Fruit fly (Drosophila melanogaster) ovary, adult (tissue): ENCODE results near the gene sr.
A peak's percentile ranks its signal among the peaks of the same experiment; 100 is the strongest.

ENCODE experiments used
- CG17801 ChIP-seq: fragments of 200-800 bp; optimal IDR thresholded peaks from 2 replicates; lab custom pipeline; 2019; ENCODE audit warnings: missing biosample characterization, mild to moderate bottlenecking, missing genetic modification characterization, moderate library complexity; ENCODE audit not compliant: partially characterized antibody

sr gene

DNA sequence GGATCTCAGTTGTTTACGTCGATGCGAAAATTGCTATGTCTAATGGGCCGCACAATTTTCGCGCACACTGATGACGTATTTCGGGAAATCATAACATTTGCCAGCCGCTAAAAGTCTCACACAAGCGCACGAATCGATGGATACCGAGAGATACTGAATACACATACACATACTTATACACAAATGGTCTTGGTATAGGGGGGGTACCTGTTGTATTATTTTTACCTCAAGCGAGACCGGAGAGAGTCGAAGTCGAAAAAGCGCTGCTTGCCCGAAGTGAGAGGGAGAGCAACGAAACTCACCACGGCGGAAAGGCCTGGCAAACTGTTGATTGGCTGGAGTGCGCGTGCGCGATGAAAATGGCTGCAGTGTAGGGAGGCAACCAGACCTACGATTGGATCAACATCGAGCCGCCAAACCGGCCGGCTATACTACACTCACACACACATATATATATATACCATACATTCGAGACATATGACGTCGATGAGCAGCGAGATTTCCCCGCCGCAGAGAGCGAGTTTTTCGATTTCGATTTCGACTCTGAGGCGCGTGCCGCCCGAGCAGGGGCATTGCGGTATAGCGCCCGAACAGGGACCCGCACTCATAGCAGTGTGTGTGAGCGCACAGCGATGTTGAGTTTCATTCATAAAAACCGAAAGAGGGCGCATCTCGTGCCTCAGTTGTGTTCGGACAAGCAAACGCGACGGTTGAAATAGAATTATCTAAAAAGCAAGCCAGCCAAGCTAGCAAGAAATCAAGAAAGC lies 31.0 kb downstream of the sr start:
- peak; percentile 11 for TF ChIP-seq CG17801 (GFP tag; lab: Kevin White, UChicago)

DNA sequence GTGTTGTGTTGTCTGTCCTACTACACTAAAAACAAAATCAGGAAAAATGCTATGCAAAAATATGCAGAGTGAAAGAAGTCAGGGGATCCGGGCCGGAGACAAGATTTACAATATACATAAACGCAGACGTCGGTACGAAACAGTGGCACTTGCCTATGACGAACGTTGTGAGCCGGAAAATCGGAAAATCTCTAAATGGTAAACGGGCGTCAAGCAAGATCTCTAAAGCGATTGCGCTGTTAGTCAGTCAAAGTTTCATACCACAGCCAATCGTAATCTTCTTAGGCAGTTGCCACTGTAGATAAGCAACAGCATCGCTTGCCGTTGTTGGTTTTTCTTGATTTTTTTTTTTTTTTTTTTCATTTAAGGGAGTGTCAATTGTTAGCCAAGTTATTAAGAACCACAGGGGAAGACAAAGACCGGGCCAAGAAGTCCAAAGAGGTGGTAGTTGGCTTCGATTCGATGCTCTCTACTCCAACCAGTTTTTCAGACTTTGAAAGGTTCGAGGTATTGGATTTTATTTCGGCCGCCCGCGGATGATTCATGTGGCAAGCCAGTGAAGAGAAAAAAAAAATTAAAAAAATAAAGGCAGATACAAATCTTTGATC lies 34.5 kb downstream of the sr start:
- TF ChIP-seq CG17801 (GFP tag; lab: Kevin White, UChicago) = no peak

DNA sequence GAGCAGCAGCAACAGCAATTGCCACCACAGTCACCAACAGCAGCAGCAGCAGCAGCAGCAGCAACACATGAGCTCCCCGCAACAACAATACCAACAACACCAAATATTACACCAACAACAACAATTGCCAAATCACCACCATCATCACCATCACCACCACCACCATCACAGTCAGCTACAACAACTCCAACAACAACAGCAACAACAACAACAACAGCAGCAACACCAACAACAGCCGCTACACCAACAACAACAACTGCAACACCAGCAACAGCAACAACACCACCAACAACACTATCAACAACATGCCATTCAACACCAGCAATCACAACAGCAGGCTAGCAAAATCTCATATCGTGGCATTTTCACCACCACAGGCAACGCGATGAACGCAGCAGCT lies 40.1 kb downstream of the sr start:
- TF ChIP-seq CG17801 (GFP tag; lab: Kevin White, UChicago) = no peak

DNA sequence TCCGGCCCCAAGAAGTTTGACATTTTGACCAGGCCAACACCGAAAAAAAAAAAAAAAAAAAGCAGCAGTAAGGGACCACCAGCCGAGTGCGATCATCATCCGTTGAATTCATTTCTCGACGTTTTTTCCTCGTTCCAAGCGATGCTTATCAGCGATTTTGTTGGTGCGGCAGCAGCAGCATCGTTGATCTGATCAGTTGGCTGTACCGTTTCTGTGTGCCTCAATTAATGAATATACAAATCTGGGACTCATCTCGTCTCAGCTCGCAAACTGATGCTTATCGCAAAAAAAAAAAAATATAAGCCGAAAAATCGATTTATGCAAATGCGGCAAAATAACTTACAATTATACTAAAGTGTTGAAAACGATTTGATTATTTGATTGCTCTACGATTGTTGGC lies 54.2 kb downstream of the sr start:
- no peak for TF ChIP-seq CG17801 (GFP tag; lab: Kevin White, UChicago)

DNA sequence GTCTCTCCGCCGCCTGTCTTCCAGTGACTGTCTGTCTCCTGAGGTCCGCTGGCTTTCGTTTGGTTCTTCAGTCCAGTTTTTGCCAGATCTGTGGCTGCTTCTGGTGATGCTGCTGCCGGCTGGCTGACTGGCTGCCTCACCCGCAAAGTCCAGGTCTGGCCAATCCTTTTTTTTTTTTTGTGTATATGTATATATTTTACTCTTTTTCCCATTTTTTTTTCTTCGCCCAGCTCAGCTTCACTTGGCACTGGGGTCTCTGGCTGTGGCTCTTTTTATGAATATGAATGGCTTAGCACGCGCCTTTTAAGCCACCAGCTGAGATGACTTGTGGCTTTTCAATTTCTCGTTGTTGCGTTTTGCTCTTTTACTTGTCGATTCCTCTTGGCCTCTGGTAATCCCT lies 56.0 kb downstream of the sr start:
- TF ChIP-seq CG17801 (GFP tag; lab: Kevin White, UChicago) = no peak

DNA sequence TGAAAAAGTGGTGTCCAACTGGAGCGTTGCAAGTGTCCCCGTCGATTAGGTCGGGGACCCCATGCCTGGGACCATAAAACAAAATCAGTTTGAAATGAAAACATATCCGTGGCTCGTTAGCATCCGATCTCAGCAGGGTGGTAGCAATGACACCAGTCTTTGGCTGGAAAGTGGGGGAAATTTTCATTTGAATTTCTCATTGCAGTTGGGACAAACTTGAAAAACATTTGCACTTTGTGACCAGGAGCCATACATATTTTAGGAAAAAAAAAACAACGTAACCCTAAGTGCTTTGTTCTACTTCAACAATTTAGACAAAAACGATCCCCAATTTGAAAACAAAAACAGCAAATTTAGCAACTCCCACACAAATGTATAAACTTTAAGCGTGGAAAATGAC lies 61.2 kb downstream of the sr start, which contains the start of gene CG14316:
CG14316 (plus strand) TSS at position 301 of the 400 bp plus-strand sequence.
- TF ChIP-seq CG17801 (GFP tag; lab: Kevin White, UChicago) = no peak

DNA sequence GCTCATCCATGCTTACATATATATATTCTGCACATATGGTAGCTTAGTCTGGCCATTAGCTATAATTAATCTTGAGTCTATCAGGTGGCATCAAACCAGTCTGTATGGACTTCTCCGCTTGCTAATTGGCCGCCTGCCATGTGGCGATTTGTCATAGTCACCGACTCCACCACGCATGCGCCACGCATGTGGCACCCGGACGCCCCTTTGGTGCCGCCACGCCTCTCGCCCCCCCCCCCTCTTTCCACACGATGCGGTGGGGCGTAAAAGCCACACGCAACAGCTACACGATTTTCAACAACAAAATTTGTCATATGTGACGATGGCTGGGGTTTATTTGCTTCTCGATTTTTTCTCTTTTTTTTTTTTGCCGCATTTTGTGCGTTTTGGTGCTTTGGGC lies 63.1 kb downstream of the sr start:
- TF ChIP-seq CG17801 (GFP tag; lab: Kevin White, UChicago) = no peak

DNA sequence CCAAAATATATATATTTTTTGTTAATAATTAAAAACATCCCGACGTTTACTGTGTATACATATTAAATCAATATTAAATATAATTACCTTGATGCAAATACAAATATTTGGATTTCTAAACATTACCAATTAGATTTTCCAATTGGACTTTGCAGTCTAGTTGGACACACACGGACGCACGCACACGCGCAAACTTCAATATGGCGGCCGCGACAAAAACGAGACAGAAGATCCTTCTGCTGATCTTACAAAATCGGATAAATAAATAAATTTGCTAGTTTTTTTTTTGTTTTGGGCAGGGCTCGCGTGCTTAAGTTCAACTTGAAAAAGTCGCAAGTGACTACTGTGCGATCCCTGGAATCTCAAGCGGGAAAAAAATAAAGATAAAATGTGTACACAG lies 66.0 kb downstream of the sr start:
- TF ChIP-seq CG17801 (GFP tag; lab: Kevin White, UChicago) = no peak

DNA sequence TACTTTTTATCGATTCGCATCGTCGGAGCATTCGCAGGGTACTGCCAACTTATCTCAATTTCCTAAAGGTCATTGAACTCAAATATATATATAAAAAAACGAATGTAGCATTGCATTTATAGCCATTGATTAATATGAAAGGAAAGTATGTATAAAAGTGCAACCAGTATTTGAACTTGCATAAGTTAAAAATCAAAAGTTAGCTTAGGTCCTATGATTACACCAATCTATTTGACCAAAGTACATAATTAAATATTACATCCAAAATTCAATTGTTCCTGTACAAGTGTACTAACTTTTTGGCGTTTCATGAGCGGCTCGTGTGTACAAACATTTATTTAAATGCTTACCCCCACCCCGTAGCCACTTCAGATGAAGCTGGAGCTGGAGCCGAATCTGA lies 66.9 kb downstream of the sr start:
- no peak for TF ChIP-seq CG17801 (GFP tag; lab: Kevin White, UChicago)

DNA sequence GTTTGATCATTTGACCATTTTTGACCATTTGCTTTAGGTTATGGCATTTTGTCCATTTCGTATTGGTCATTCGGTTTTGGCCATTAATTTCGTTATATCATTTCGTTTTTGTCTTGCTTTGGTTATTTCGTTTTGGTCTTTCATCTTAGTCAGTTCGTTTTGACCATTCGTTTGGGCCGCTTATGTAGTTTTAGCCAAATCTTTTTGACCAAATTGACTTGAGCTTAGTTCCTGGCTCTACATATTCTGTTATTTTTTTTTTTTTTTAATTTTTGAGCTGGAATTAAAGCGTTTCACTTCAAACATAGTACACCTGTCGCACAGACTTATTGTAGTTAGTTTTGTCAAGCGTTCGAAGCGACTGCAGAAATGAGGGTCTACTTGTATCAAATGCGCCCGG lies 67.8 kb downstream of the sr start, which contains the start of gene CG14315:
CG14315 (plus strand) TSS at position 301 of the 400 bp plus-strand sequence.
- TF ChIP-seq CG17801 (GFP tag; lab: Kevin White, UChicago) = no peak

DNA sequence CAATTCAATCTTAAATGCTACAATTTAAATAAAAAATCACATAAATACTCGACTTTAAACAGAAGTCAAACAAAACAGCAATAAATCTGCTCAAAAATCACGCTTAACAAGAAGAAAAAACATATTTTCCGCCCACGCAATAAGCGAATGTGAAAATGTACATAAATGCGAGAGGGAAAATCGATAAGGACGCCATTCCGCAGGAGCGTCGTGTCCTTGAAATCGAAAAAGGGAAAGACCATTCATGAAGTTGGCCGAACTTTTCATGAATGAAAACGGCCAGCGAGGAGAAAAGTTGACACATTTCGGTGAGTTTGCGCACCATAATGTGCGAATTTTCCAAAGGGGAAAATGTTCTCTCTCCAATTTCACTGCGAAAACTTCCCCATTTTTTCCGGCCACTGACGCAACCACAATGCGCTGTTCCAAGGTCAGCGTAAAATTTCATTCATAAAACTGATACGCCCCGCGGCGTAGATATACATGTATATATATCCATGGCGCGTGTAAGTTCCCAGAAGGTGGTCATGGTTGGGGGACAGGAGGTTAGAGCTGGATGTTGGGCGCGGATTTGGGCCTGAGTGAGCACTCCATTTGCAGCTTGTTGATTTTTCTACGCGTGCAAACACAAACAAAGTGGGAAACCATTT lies 69.7 kb downstream of the sr start:
- TF ChIP-seq CG17801 (GFP tag; lab: Kevin White, UChicago) = no peak

DNA sequence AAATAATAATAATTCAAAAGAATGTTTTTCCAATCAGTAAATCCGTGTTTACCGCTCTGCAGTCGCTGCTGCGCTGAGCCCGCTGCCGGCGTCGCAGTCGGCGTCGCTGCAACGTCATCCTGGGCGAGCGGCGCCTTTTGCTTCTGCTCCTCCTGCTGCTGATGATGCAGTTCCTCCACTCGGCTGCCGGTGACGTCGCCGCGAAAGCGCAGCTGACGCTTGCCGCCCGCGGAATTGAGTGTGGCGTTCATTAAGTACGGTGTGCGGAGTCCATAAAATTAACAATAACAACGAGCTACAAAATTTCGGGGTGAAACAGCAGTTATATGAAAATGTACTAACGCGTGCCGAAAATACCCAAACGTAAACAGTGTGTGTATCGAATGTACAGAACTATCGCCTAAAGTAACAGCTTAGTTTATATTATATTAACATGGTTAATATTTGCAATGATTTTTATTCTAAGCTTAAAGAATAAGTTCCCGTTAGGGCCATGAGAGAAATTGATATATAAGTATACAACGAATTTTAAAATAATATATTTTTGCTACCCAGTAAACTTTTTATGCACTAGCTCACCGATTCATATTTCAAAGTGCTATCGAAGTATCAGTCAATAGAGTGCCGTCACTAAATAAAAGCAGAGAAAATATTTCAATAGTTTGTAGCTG lies 73.6 kb downstream of the sr start, which contains the start of the genes CG7218 and Cbp20:
CG7218 (minus strand) TSS at position 346 of the 671 bp plus-strand sequence.
Cbp20 (plus strand) TSS at position 610 of the 671 bp plus-strand sequence.
- TF ChIP-seq CG17801 (GFP tag; lab: Kevin White, UChicago) = peak; percentile 50

DNA sequence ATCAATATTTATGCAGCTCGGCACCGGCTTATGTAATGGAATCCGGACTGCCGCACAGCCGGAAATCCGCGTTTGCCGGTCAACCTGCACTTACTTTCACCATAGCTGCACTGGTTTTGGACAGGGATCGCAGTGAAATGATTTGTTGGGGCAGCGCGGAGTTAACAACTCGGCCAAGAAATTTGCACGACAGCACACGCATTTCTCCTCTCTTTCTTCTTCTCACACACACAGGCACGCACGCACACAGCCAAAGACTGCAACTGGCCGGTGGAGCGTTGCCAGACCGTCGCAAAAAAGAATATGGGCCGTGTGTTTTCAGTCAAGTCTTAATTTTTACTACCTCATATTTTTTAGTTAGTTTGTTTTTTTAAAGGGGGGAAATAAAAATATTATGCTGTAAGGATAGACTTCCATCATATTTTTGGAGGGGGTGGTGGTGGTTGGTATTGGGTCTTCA lies 75.7 kb downstream of the sr start:
- TF ChIP-seq CG17801 (GFP tag; lab: Kevin White, UChicago) = no peak

DNA sequence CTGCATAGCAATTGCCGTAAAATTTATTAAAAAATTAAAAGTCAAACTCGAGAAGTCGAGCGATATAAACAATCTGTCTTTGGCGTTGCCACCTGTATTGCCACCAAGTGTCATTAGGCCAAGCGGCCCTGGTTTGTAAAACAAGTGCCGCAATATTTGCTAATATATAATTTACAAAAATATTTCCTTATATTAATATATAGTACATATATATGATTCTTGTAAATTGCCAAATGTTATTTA lies 76.5 kb downstream of the sr start, which contains the start of the genes CG7215 and Prx5:
CG7215 (minus strand) TSS at position 101 of the 243 bp plus-strand sequence.
Prx5 (minus strand) TSS at position 101 of the 243 bp plus-strand sequence.
- no peak for TF ChIP-seq CG17801 (GFP tag; lab: Kevin White, UChicago)
